Worm (Caenorhabditis elegans) whole organism, L4 larva: Measurements from ENCODE around the gene sqt-2.

ENCODE experiments used
- T26A8.4 ChIP-seq: fragments of 200-800 bp; sonication (Bioruptor generic); IDR thresholded peaks from 2 replicates; pipeline ENCODE4 v1.3.6; 2022; ENCODE audit warnings: missing genetic modification characterization, missing compliant biosample characterization
- Y105C5A.15 ChIP-seq: fragments of 200-800 bp; sonication (Bioruptor generic); IDR thresholded peaks from 2 replicates; pipeline ENCODE4 v1.3.6; 2022; ENCODE audit warnings: missing genetic modification characterization, missing compliant biosample characterization
- Y75B8A.6 ChIP-seq: fragments of 200-800 bp; sonication (Bioruptor generic); IDR thresholded peaks from 2 replicates; pipeline ENCODE4 v1.3.6; 2022; ENCODE audit warnings: missing genetic modification reagents, missing genetic modification characterization, missing compliant biosample characterization
- ZK337.2 ChIP-seq: fragments of 200-800 bp; sonication (Bioruptor generic); IDR thresholded peaks from 2 replicates; pipeline ENCODE4 v1.3.6; 2022; ENCODE audit warnings: missing genetic modification reagents, missing genetic modification characterization, missing compliant biosample characterization
- aly-2 ChIP-seq: sonication (generic microtip); optimal IDR thresholded peaks from 2 replicates; lab custom pipeline; 2018; ENCODE audit warnings: missing biosample characterization, missing genetic modification characterization
- ama-1 ChIP-seq: fragments of 150-350 bp; optimal IDR thresholded peaks from 2 replicates; lab custom pipeline; 2014; ENCODE audit warnings: inconsistent platforms, mixed read lengths
- ceh-20 ChIP-seq: fragments of 200-800 bp; sonication (Bioruptor generic); IDR thresholded peaks from 2 replicates; pipeline ENCODE4 v1.3.6; 2022; ENCODE audit warnings: missing genetic modification reagents, missing genetic modification characterization, missing compliant biosample characterization
- ceh-44 ChIP-seq: fragments of 200-800 bp; sonication (Bioruptor generic); IDR thresholded peaks from 2 replicates; pipeline ENCODE4 v1.3.6; 2022; ENCODE audit warnings: missing genetic modification reagents, missing genetic modification characterization, missing compliant biosample characterization
- ceh-62 ChIP-seq: sonication (generic microtip); optimal IDR thresholded peaks from 2 replicates; lab custom pipeline; 2017; ENCODE audit warnings: missing biosample characterization, missing genetic modification characterization
- daf-16 ChIP-seq, 3 experiments: sonication (generic microtip); optimal IDR thresholded peaks; 2 replicates each; lab custom pipeline; 2016 to 2017; ENCODE audit warnings: missing genetic modification characterization in 3 of 3, missing genetic modification reagents in 3 of 3, mild to moderate bottlenecking in 2 of 3, missing compliant biosample characterization in 2 of 3, missing biosample characterization in 1 of 3, moderate library complexity in 1 of 3
- duxl-1 ChIP-seq: sonication (generic microtip); optimal IDR thresholded peaks from 2 replicates; lab custom pipeline; 2016; ENCODE audit warnings: mild to moderate bottlenecking, missing genetic modification characterization, moderate library complexity, missing compliant biosample characterization; ENCODE audit not compliant: poor library complexity
- egl-43 ChIP-seq: fragments of 200-800 bp; sonication (Bioruptor generic); IDR thresholded peaks from 2 replicates; pipeline ENCODE4 v1.3.6; 2022; ENCODE audit warnings: missing genetic modification reagents, missing genetic modification characterization, missing compliant biosample characterization
- hlh-30 ChIP-seq: sonication (generic microtip); optimal IDR thresholded peaks from 2 replicates; lab custom pipeline; 2017; ENCODE audit warnings: antibody characterized with exemption, mild to moderate bottlenecking, missing genetic modification characterization, missing compliant biosample characterization; ENCODE audit not compliant: insufficient read depth
- hmg-1.1 ChIP-seq: fragments of 200-800 bp; sonication (Bioruptor generic); IDR thresholded peaks from 2 replicates; pipeline ENCODE4 v1.3.6; 2022; ENCODE audit warnings: missing genetic modification reagents, missing genetic modification characterization, missing compliant biosample characterization
- lin-13 ChIP-seq: fragments of 150-350 bp; optimal IDR thresholded peaks from 2 replicates; lab custom pipeline; 2014; ENCODE audit warnings: missing biosample characterization, missing genetic modification reagents, missing genetic modification characterization
- lin-29 ChIP-seq: fragments of 200-800 bp; sonication (Bioruptor generic); IDR thresholded peaks from 2 replicates; pipeline ENCODE4 v1.3.6; 2022; ENCODE audit warnings: missing genetic modification reagents, missing genetic modification characterization, missing compliant biosample characterization
- lsy-2 ChIP-seq, 2 experiments: fragments of 150-350 bp in 1 of 2; sonication (generic microtip) in 1 of 2; optimal IDR thresholded peaks; 2 replicates each; lab custom pipeline; 2014 to 2017; ENCODE audit warnings: missing biosample characterization in 2 of 2, missing genetic modification characterization in 2 of 2
- mdt-29 ChIP-seq: fragments of 200-800 bp; sonication (Bioruptor generic); IDR thresholded peaks from 2 replicates; pipeline ENCODE4 v1.3.6; 2022; ENCODE audit warnings: missing genetic modification reagents, missing genetic modification characterization, missing compliant biosample characterization
- nhr-102 ChIP-seq: sonication (generic microtip); optimal IDR thresholded peaks from 2 replicates; lab custom pipeline; 2016; ENCODE audit warnings: mild to moderate bottlenecking, missing genetic modification characterization, moderate library complexity, missing compliant biosample characterization
- nhr-11 ChIP-seq: fragments of 150-350 bp; optimal IDR thresholded peaks from 2 replicates; lab custom pipeline; 2014; ENCODE audit warnings: missing biosample characterization, missing genetic modification characterization
- nhr-41 ChIP-seq: fragments of 200-800 bp; sonication (Bioruptor generic); IDR thresholded peaks from 2 replicates; pipeline ENCODE4 v1.3.6; 2022; ENCODE audit warnings: missing genetic modification reagents, missing genetic modification characterization, missing compliant biosample characterization
- nhr-77 ChIP-seq: fragments of 150-350 bp; optimal IDR thresholded peaks from 2 replicates; lab custom pipeline; 2014; ENCODE audit warnings: missing biosample characterization, missing genetic modification characterization
- sdz-12 ChIP-seq: fragments of 200-800 bp; sonication (Bioruptor generic); optimal IDR thresholded peaks from 2 replicates; lab custom pipeline; 2018; ENCODE audit warnings: mild to moderate bottlenecking, missing genetic modification characterization, missing compliant biosample characterization
- skn-1 ChIP-seq: fragments of 150-350 bp; optimal IDR thresholded peaks from 2 replicates; lab custom pipeline; 2014; ENCODE audit warnings: missing biosample characterization, missing genetic modification characterization
- spr-1 ChIP-seq: sonication (generic microtip); optimal IDR thresholded peaks from 2 replicates; lab custom pipeline; 2016; ENCODE audit warnings: mild to moderate bottlenecking, missing genetic modification characterization, missing compliant biosample characterization
- tag-97 ChIP-seq: fragments of 200-800 bp; sonication (Bioruptor generic); IDR thresholded peaks from 2 replicates; pipeline ENCODE4 v1.3.6; 2022; ENCODE audit warnings: missing genetic modification characterization, missing compliant biosample characterization
- unc-62 ChIP-seq, 3 experiments: fragments of 150-350 bp in 1 of 3; sonication (generic microtip); optimal IDR thresholded peaks in 2 of 3; peaks in 1 of 3; 1 replicate in 1 of 3; 2 replicates in 2 of 3; lab custom pipeline; 2014 to 2017; ENCODE audit warnings: missing biosample characterization in 3 of 3, missing genetic modification characterization in 3 of 3, missing genetic modification reagents in 3 of 3, missing genotype in 1 of 3
- vab-7 ChIP-seq: fragments of 200-800 bp; sonication (Bioruptor generic); IDR thresholded peaks from 2 replicates; pipeline ENCODE4 v1.3.6; 2022; ENCODE audit warnings: missing genetic modification reagents, missing genetic modification characterization, missing compliant biosample characterization
- zag-1 ChIP-seq: fragments of 150-350 bp; optimal IDR thresholded peaks from 2 replicates; lab custom pipeline; 2014; ENCODE audit warnings: missing biosample characterization, missing genetic modification characterization

The sqt-2 gene

ce11 chrII:23025-23424, at the start of gene sqt-2:
Gene sqt-2, plus strand, starts transcription at chrII:23325.
- TF ChIP-seq aly-2 (tag; lab: Kevin White, UChicago) (no peak), zag-1 (tag; lab: Kevin White, UChicago) (no peak), sdz-12 (GFP tag; lab: Kevin White, UChicago) (no peak), T26A8.4 (GFP tag; lab: Robert Waterston, UW) (no peak), nhr-41 (GFP tag; lab: Robert Waterston, UW) (no peak), duxl-1 (tag; lab: Kevin White, UChicago) (no peak), ama-1 (no peak), ceh-44 (GFP tag; lab: Robert Waterston, UW) (no peak), lsy-2 (tag; optimal IDR thresholded peaks at IDR 0.05; lab: Kevin White, UChicago) (no peak), tag-97 (GFP tag; lab: Robert Waterston, UW) (no peak), skn-1 (no peak), ZK337.2 (GFP tag; lab: Robert Waterston, UW) (no peak), Y105C5A.15 (no peak), nhr-77 (tag; lab: Kevin White, UChicago) (no peak), egl-43 (GFP tag; lab: Robert Waterston, UW) (no peak), hmg-1.1 (no peak), vab-7 (GFP tag; lab: Robert Waterston, UW) (no peak), ceh-62 (tag; lab: Kevin White, UChicago) (no peak), mdt-29 (GFP tag; lab: Robert Waterston, UW) (no peak), spr-1 (no peak)

ce11 chrII:586-985, 22.5 kb upstream of the sqt-2 start:
- TF ChIP-seq ceh-20 (no peak), daf-16 (GFP tag; optimal IDR thresholded peaks at IDR 0.05; lab: Kevin White, UChicago) (no peak), daf-16 (tag; optimal IDR thresholded peaks at IDR 0.05; lab: Kevin White, UChicago) (peak; percentile 8)

- TF ChIP-seq ceh-44 (GFP tag; lab: Robert Waterston, UW) (no peak), hmg-1.1 (0 out of 2 replicates have a peak, but pooled peaks have one; percentile 16), Y105C5A.15 (no peak), lin-29 (GFP tag; lab: Robert Waterston, UW) (no peak)
Measured at ce11 chrII:1334-1898, 21.7 kb upstream of the sqt-2 start, which contains the start of gene 2L52.1. Gene 2L52.1, plus strand, starts transcription at chrII:1848.

ce11 chrII:4793-5192, 18.3 kb upstream of the sqt-2 start:
- TF ChIP-seq Y75B8A.6 (no peak), unc-62 (GFP tag; optimal IDR thresholded peaks at IDR 0.05 in 1 of 2; lab: Kevin White, UChicago) (peak in 1 of 2 experiments; percentile 80), unc-62 (tag; optimal IDR thresholded peaks at IDR 0.05; lab: Kevin White, UChicago) (no peak), nhr-102 (tag; lab: Kevin White, UChicago) (no peak), lin-13 (GFP tag; lab: Kevin White, UChicago) (no peak), hlh-30 (no peak), duxl-1 (tag; lab: Kevin White, UChicago) (no peak)

- TF ChIP-seq nhr-11 (tag; lab: Kevin White, UChicago) = peak; percentile 13
- no peak for TF ChIP-seq ama-1
- TF ChIP-seq unc-62 (GFP tag; optimal IDR thresholded peaks at IDR 0.05 in 1 of 2; lab: Kevin White, UChicago) = peak in 1 of 2 experiments; percentile 18
- no peak for TF ChIP-seq unc-62 (tag; optimal IDR thresholded peaks at IDR 0.05; lab: Kevin White, UChicago)
Measured at ce11 chrII:6349-6748, 16.8 kb upstream of the sqt-2 start, which contains the start of gene osta-1. Gene osta-1, plus strand, starts transcription at chrII:6657.

- TF ChIP-seq daf-16 (GFP tag; optimal IDR thresholded peaks at IDR 0.05; lab: Kevin White, UChicago) (no peak), daf-16 (tag; optimal IDR thresholded peaks at IDR 0.05; lab: Kevin White, UChicago) (no peak), unc-62 (GFP tag; optimal IDR thresholded peaks at IDR 0.05 in 1 of 2; lab: Kevin White, UChicago) (peak in 1 of 2 experiments; percentile 85), unc-62 (tag; optimal IDR thresholded peaks at IDR 0.05; lab: Kevin White, UChicago) (no peak)
Measured at ce11 chrII:8212-8611, 14.9 kb upstream of the sqt-2 start.
